Worm (Caenorhabditis elegans) whole organism, early embryonic: ENCODE data around the gene T19D12.6.

Experiments used
- flt-1 ChIP-seq: fragments of 200-800 bp; sonication (Bioruptor generic); IDR thresholded peaks from 2 replicates; pipeline ENCODE4 v1.3.6; 2022; ENCODE audit warnings: missing genetic modification characterization, missing compliant biosample characterization
- hmg-4 ChIP-seq: fragments of 200-800 bp; sonication (Bioruptor generic); optimal IDR thresholded peaks from 2 replicates; lab custom pipeline; 2018; ENCODE audit warnings: mild to moderate bottlenecking, missing genetic modification characterization, missing compliant biosample characterization

DNA sequence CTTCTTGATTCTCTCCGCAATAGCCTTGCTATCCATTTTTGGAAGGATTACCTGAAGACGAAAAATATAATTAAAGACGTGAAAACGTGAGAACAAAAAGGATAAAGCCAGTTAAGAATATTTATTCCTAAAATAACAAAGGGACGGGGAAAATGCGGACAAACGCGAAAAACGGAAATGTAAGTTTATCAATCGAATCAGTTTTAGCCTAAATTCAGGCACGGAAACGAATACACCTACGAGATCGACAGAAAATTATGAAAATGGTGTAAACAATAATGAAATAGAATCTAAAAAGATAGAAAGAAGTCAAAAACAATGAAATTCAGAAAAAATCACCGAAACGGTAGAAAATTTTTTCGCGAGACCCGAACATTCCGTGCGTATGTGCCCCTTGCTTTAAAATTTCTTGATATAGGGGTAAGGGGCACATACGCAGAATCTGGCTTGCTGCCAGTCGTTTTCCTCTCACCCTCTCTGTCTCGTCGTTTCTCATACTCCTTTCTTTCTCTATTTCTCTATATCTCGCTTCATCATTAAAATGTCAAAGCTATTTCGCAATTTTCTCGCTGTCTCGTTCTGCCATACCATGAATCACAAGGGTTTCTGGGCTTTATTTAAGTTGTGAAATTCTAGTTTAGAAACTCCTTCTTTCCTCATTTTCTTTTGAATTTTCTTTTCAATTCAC, 54.2 kb downstream of the T19D12.6 start, which contains the start of gene icd-1:
- TF ChIP-seq hmg-4 (GFP tag; lab: Kevin White, UChicago) (peak; percentile 1), flt-1 (no peak)
